Worm (Caenorhabditis elegans) whole organism, mixed stage, embryonic: Measurements from ENCODE around the gene C05C10.7.

Experiments used
- bed-3 ChIP-seq: fragments of 200-800 bp; sonication (Bioruptor generic); optimal IDR thresholded peaks from 3 replicates; lab custom pipeline; 2018; ENCODE audit warnings: mild to moderate bottlenecking, missing genetic modification characterization, moderate library complexity, missing compliant biosample characterization
- ceh-83 ChIP-seq: fragments of 200-800 bp; sonication (Bioruptor generic); optimal IDR thresholded peaks from 2 replicates; lab custom pipeline; 2018; ENCODE audit warnings: mild to moderate bottlenecking, missing genetic modification characterization, missing compliant biosample characterization
- ces-1 ChIP-seq: fragments of 150-350 bp; optimal IDR thresholded peaks from 2 replicates; lab custom pipeline; 2014; ENCODE audit warnings: missing biosample characterization, missing genetic modification reagents, missing genetic modification characterization
- elt-1 ChIP-seq: sonication (generic microtip); optimal IDR thresholded peaks from 2 replicates; lab custom pipeline; 2017; ENCODE audit warnings: missing genetic modification characterization, mild to moderate bottlenecking, missing compliant biosample characterization, antibody characterized with exemption, moderate library complexity, borderline replicate concordance; ENCODE audit not compliant: insufficient read depth
- elt-3 ChIP-seq: fragments of 150-350 bp; optimal IDR thresholded peaks from 2 replicates; lab custom pipeline; 2014; ENCODE audit warnings: missing biosample characterization, missing genetic modification characterization
- flh-1 ChIP-seq: fragments of 200-800 bp; sonication (Bioruptor generic); optimal IDR thresholded peaks from 2 replicates; lab custom pipeline; 2018; ENCODE audit warnings: mild to moderate bottlenecking, missing genetic modification characterization, moderate library complexity, missing compliant biosample characterization
- ham-2 ChIP-seq: fragments of 200-800 bp; sonication (Bioruptor generic); optimal IDR thresholded peaks from 2 replicates; lab custom pipeline; 2018; ENCODE audit warnings: mild to moderate bottlenecking, missing genetic modification characterization, missing compliant biosample characterization
- hlh-1 ChIP-seq: fragments of 150-350 bp; optimal IDR thresholded peaks from 2 replicates; lab custom pipeline; 2014; ENCODE audit warnings: missing biosample characterization, missing genetic modification reagents, missing genetic modification characterization
- lin-13 ChIP-seq: fragments of 150-350 bp; optimal IDR thresholded peaks from 2 replicates; lab custom pipeline; 2014; ENCODE audit warnings: missing biosample characterization, missing genetic modification characterization
- lin-32 ChIP-seq: fragments of 200-800 bp; sonication (Bioruptor generic); optimal IDR thresholded peaks from 2 replicates; lab custom pipeline; 2018; ENCODE audit warnings: mild to moderate bottlenecking, missing genetic modification characterization, missing compliant biosample characterization
- lsy-2 ChIP-seq: fragments of 150-350 bp; optimal IDR thresholded peaks from 2 replicates; lab custom pipeline; 2014; ENCODE audit warnings: missing biosample characterization, missing genetic modification characterization
- mab-5 ChIP-seq: fragments of 150-350 bp; optimal IDR thresholded peaks from 2 replicates; lab custom pipeline; 2014; ENCODE audit warnings: missing biosample characterization, missing genetic modification characterization
- mep-1 ChIP-seq: fragments of 150-350 bp; optimal IDR thresholded peaks from 2 replicates; lab custom pipeline; 2017; ENCODE audit warnings: missing biosample characterization, missing genetic modification reagents, missing genetic modification characterization, inconsistent platforms
- nhr-2 ChIP-seq: fragments of 150-350 bp; optimal IDR thresholded peaks from 2 replicates; lab custom pipeline; 2014; ENCODE audit warnings: missing biosample characterization, missing genetic modification characterization
- nhr-237 ChIP-seq: fragments of 150-350 bp; optimal IDR thresholded peaks from 2 replicates; lab custom pipeline; 2014; ENCODE audit warnings: missing biosample characterization, missing genetic modification characterization
- pha-4 ChIP-seq: fragments of 150-350 bp; optimal IDR thresholded peaks from 2 replicates; lab custom pipeline; 2018; ENCODE audit warnings: missing biosample characterization, missing genetic modification reagents, missing genetic modification characterization
- sem-2 ChIP-seq: fragments of 200-800 bp; sonication (Bioruptor generic); optimal IDR thresholded peaks from 2 replicates; lab custom pipeline; 2018; ENCODE audit warnings: mild to moderate bottlenecking, missing genetic modification characterization, missing compliant biosample characterization
- snpc-4 ChIP-seq: fragments of 150-350 bp; optimal IDR thresholded peaks from 2 replicates; lab custom pipeline; 2014; ENCODE audit warnings: missing biosample characterization, missing genetic modification characterization
- sptf-1 ChIP-seq: sonication (generic microtip); optimal IDR thresholded peaks from 2 replicates; lab custom pipeline; 2017; ENCODE audit warnings: mild to moderate bottlenecking, missing genetic modification characterization, moderate library complexity, missing compliant biosample characterization
- unc-62 ChIP-seq: fragments of 150-350 bp; optimal IDR thresholded peaks from 2 replicates; lab custom pipeline; 2014; ENCODE audit warnings: missing biosample characterization, missing genetic modification reagents, missing genetic modification characterization
- zip-8 ChIP-seq: fragments of 150-350 bp; optimal IDR thresholded peaks from 2 replicates; lab custom pipeline; 2014; ENCODE audit warnings: missing biosample characterization, missing genetic modification characterization
- ztf-11 ChIP-seq: fragments of 150-350 bp; optimal IDR thresholded peaks from 2 replicates; lab custom pipeline; 2014; ENCODE audit warnings: missing biosample characterization, missing genetic modification characterization

The C05C10.7 gene

DNA sequence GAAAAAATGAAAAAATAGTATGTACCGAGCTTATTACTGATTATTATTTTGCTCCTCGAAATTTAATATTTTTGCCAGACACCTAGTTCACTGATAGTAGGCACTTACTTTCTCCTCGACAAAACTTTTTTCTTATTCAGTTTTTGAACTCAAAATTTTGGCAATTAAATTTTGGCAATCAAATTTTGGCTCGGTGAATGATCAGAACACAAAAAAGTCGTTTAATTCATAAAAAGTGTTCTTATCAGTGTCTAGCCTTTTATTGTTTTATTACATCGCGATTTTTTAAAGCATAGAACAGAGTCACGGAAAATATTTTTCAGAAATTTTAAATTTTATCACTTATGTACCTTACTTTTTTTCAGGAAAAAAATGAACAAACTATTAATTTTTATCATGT lies 43.6 kb downstream of the C05C10.7 start:
- TF ChIP-seq flh-1 (GFP tag; lab: Kevin White, UChicago) (no peak), nhr-2 (no peak), ces-1 (GFP tag; lab: Kevin White, UChicago) (no peak), snpc-4 (tag; lab: Kevin White, UChicago) (no peak), elt-3 (tag; lab: Kevin White, UChicago) (no peak)
- TF ChIP-seq, all 35 proteins: peak for 0

ce11 chrII:9894435-9894834 lies 44.3 kb downstream of the C05C10.7 start, which contains the start of gene F26C11.1:
F26C11.1 (plus strand) TSS chrII:9894735.
- TF ChIP-seq zip-8 (tag; lab: Kevin White, UChicago) (no peak), nhr-237 (tag; lab: Kevin White, UChicago) (no peak), sptf-1 (tag; lab: Kevin White, UChicago) (no peak), pha-4 (tag; lab: Kevin White, UChicago) (no peak)

DNA sequence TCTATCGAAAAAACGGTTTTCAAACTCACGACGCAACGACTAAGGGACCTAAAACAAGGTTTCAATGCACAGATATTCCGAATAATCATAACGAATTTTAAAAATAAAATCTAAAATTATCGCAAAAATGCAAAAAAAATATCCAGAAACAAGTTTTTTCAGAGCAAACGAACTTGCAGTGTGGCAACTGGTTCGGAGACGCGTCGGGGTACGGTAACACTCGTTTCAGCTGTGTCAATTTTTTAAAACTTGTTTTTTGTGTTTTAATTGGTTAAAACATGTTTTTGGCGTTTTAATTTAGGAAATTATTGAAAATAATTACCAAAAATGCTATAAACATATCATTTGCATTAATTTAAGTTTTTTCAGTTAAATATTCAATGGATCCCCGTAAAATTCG lies 46.4 kb downstream of the C05C10.7 start, which contains the start of gene C08H9.16:
TSS of gene C08H9.16 (plus strand) at position 370 of the 400 bp plus-strand sequence.
- TF ChIP-seq sptf-1 (tag; lab: Kevin White, UChicago) (no peak), mep-1 (peak; percentile 36), elt-1 (tag; lab: Kevin White, UChicago) (no peak), lin-32 (GFP tag; lab: Kevin White, UChicago) (no peak), mab-5 (tag; lab: Kevin White, UChicago) (no peak), hlh-1 (tag; lab: Kevin White, UChicago) (peak; percentile 59), lin-13 (peak; percentile 11), lsy-2 (tag; lab: Kevin White, UChicago) (peak; percentile 95)
- TF ChIP-seq, all 35 proteins: peak for 4

ce11 chrII:9891823-9892222 lies 46.9 kb downstream of the C05C10.7 start:
- peak; percentile 4 for TF ChIP-seq nhr-2
- TF ChIP-seq lin-32 (GFP tag; lab: Kevin White, UChicago) = no peak
- peak; percentile 76 for TF ChIP-seq ham-2 (GFP tag; lab: Kevin White, UChicago)
- peak; percentile 42 for TF ChIP-seq unc-62 (GFP tag; lab: Kevin White, UChicago)
- peak; percentile 96 for TF ChIP-seq elt-1 (tag; lab: Kevin White, UChicago)
- no peak for TF ChIP-seq zip-8 (tag; lab: Kevin White, UChicago)

DNA sequence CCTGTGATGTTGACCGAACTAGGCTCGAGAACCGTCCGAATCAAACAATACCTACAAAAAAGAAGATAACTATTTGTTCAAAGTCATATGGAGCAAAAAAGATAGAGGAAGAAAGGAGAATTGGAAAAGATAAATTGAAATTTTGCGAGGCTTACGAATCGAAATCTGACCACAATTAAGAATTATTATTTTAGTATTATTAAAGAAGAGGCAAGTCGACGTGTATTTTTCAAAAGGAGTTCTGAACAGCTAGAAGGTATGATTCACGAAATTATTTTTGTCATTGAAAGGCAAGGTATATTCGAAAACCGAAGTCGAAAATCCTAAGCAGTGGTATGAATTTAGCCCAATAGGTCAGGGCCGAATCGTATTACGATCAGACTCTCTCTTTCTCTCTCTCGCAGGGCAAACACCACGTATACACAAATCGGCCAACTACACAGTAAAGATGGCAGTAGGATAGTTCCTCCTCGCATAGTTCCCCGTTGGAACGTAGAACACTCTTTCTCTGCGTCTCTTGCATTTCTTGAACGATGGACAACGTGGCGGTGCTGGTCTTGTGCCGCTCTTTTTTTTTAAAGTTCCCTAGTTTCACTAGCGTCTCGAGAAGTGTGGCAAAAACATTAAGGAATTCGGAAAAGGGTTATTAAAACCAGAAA lies 47.6 kb downstream of the C05C10.7 start, which contains the start of gene vgln-1:
TSS of gene vgln-1 (minus strand) at position 51 of the 659 bp plus-strand sequence.
- TF ChIP-seq unc-62 (GFP tag; lab: Kevin White, UChicago) (no peak), pha-4 (tag; lab: Kevin White, UChicago) (peak; percentile 20), zip-8 (tag; lab: Kevin White, UChicago) (no peak), ztf-11 (no peak), sptf-1 (tag; lab: Kevin White, UChicago) (peak; percentile 7), lin-32 (GFP tag; lab: Kevin White, UChicago) (no peak), ceh-83 (GFP tag; lab: Kevin White, UChicago) (no peak)

DNA sequence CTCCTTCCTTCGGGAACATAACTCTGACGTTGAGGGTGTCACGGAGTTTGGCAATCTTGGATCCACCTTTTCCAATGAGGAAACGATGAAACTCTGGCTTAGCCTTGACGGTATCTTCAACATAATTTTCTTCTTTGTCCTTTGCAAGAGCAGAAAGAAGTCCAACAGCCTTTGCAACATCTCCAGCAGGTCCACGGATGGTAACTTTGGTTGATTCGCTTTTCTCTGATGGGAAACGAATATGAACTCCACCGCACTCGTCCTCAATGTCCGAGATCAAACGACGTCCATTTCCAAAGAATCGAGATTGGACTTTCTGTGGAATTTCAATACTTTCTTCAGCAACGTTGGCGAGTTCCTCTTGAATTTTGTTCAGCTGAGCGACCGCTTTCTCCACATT lies 50.2 kb downstream of the C05C10.7 start:
- TF ChIP-seq nhr-2 (no peak), sptf-1 (tag; lab: Kevin White, UChicago) (no peak), sem-2 (GFP tag; lab: Kevin White, UChicago) (no peak), bed-3 (GFP tag; lab: Kevin White, UChicago) (no peak), flh-1 (GFP tag; lab: Kevin White, UChicago) (no peak), ceh-83 (GFP tag; lab: Kevin White, UChicago) (no peak), ham-2 (GFP tag; lab: Kevin White, UChicago) (no peak), nhr-237 (tag; lab: Kevin White, UChicago) (no peak)
- TF ChIP-seq, all 35 proteins: peak for 0
